Fruit fly (Drosophila melanogaster) whole organism, embryonic: ENCODE data around the gene CG32074.
A peak's percentile ranks its signal among the peaks of the same experiment; 100 is the strongest.

Source experiments
- Aef1 ChIP-seq: fragments of 200-800 bp; sonication (Bioruptor generic); IDR thresholded peaks from 3 replicates; pipeline ENCODE4 v1.3.6; 2022; ENCODE audit warnings: missing biosample characterization, missing genetic modification characterization
- Atf6 ChIP-seq: fragments of 200-800 bp; sonication (Bioruptor generic); IDR thresholded peaks from 2 replicates; pipeline ENCODE4 v1.3.6; 2022; ENCODE audit warnings: missing biosample characterization, missing genetic modification characterization
- Awh ChIP-seq: fragments of 200-800 bp; sonication (Bioruptor generic); IDR thresholded peaks from 2 replicates; pipeline ENCODE4, ENCODE4 v1.3.6; 2022; ENCODE audit warnings: missing biosample characterization, missing genetic modification characterization
- Blimp-1 ChIP-seq: fragments of 200-800 bp; sonication (Bioruptor generic); optimal IDR thresholded peaks from 3 replicates; lab custom pipeline; 2018; ENCODE audit warnings: missing biosample characterization, missing genetic modification characterization, mild to moderate bottlenecking, moderate library complexity, missing genetic modification reagents
- CG1024 ChIP-seq: fragments of 200-800 bp; sonication (Bioruptor generic); IDR thresholded peaks from 2 replicates; pipeline ENCODE4 v1.3.6; 2022; ENCODE audit warnings: missing biosample characterization, missing genetic modification characterization
- CG10321 ChIP-seq: fragments of 200-800 bp; sonication (Bioruptor generic); IDR thresholded peaks from 2 replicates; pipeline ENCODE4 v1.3.6; 2022; ENCODE audit warnings: missing biosample characterization, missing genetic modification characterization
- CG10462 ChIP-seq: fragments of 200-800 bp; sonication (Bioruptor generic); optimal IDR thresholded peaks from 2 replicates; lab custom pipeline; 2016; ENCODE audit warnings: missing biosample characterization, missing genetic modification characterization
- CG11560 ChIP-seq: fragments of 200-800 bp; sonication (Bioruptor generic); IDR thresholded peaks from 3 replicates; pipeline ENCODE4 v1.3.6; 2022; ENCODE audit warnings: missing biosample characterization, missing genetic modification characterization
- CG1233 ChIP-seq: fragments of 200-800 bp; sonication (Bioruptor generic); optimal IDR thresholded peaks from 4 replicates; lab custom pipeline; 2018; ENCODE audit warnings: missing biosample characterization, mild to moderate bottlenecking, missing genetic modification characterization
- CG15011 ChIP-seq: fragments of 200-800 bp; sonication (Bioruptor generic); optimal IDR thresholded peaks from 3 replicates; lab custom pipeline; 2018; ENCODE audit warnings: missing biosample characterization, mild to moderate bottlenecking, missing genetic modification characterization
- CG15479 ChIP-seq: fragments of 200-800 bp; sonication (Bioruptor generic); optimal IDR thresholded peaks from 3 replicates; lab custom pipeline; 2019; ENCODE audit warnings: missing biosample characterization, mild to moderate bottlenecking, missing genetic modification characterization, moderate library complexity
- CG15601 ChIP-seq: fragments of 200-800 bp; sonication (Bioruptor generic); optimal IDR thresholded peaks from 3 replicates; lab custom pipeline; 2019; ENCODE audit warnings: missing biosample characterization, mild to moderate bottlenecking, missing genetic modification characterization, moderate library complexity
- CG17385 ChIP-seq: fragments of 200-800 bp; sonication (Bioruptor generic); optimal IDR thresholded peaks from 3 replicates; lab custom pipeline; 2018; ENCODE audit warnings: missing biosample characterization, mild to moderate bottlenecking, missing genetic modification characterization
- CG18599 ChIP-seq: fragments of 200-800 bp; sonication (Bioruptor generic); optimal IDR thresholded peaks from 3 replicates; lab custom pipeline; 2017; ENCODE audit warnings: missing biosample characterization, missing genetic modification characterization, mild to moderate bottlenecking, moderate library complexity, missing genetic modification reagents
- CG33213 ChIP-seq: fragments of 200-800 bp; sonication (Bioruptor generic); optimal IDR thresholded peaks from 3 replicates; lab custom pipeline; 2016; ENCODE audit warnings: missing biosample characterization, missing genetic modification characterization
- CG4328 ChIP-seq: fragments of 200-800 bp; sonication (Bioruptor generic); optimal IDR thresholded peaks from 3 replicates; lab custom pipeline; 2017; ENCODE audit warnings: missing biosample characterization, missing genetic modification reagents, missing genetic modification characterization
- CG4360 ChIP-seq: fragments of 200-800 bp; sonication (Bioruptor generic); IDR thresholded peaks from 2 replicates; pipeline ENCODE4 v1.3.6; 2022; ENCODE audit warnings: missing biosample characterization, missing genetic modification characterization
- CG7271 ChIP-seq: fragments of 200-800 bp; sonication (Bioruptor generic); optimal IDR thresholded peaks from 2 replicates; lab custom pipeline; 2018; ENCODE audit warnings: missing biosample characterization, mild to moderate bottlenecking, missing genetic modification characterization, moderate library complexity
- CG7987 ChIP-seq: fragments of 200-800 bp; sonication (Bioruptor generic); optimal IDR thresholded peaks from 2 replicates; lab custom pipeline; 2018; ENCODE audit warnings: missing biosample characterization, mild to moderate bottlenecking, missing genetic modification characterization, moderate library complexity
- CG9797 ChIP-seq: fragments of 200-800 bp; sonication (Bioruptor generic); optimal IDR thresholded peaks from 3 replicates; lab custom pipeline; 2018; ENCODE audit warnings: missing biosample characterization, mild to moderate bottlenecking, missing genetic modification characterization
- CHES-1-like ChIP-seq: fragments of 200-800 bp; sonication (Bioruptor generic); optimal IDR thresholded peaks from 2 replicates; lab custom pipeline; 2016; ENCODE audit warnings: missing biosample characterization, missing genetic modification characterization
- D19A ChIP-seq: fragments of 200-800 bp; optimal IDR thresholded peaks from 3 replicates; lab custom pipeline; 2019; ENCODE audit warnings: missing biosample characterization, mild to moderate bottlenecking, missing genetic modification characterization, moderate library complexity
- Doc2 ChIP-seq: fragments of 200-800 bp; sonication (Bioruptor generic); IDR thresholded peaks from 2 replicates; pipeline ENCODE4 v1.3.6; 2022; ENCODE audit warnings: missing biosample characterization, missing genetic modification characterization
- Doc3 ChIP-seq: fragments of 200-800 bp; sonication (Bioruptor generic); IDR thresholded peaks from 3 replicates; pipeline ENCODE4 v1.3.6; 2022; ENCODE audit warnings: missing biosample characterization, missing genetic modification characterization; ENCODE audit not compliant: partially characterized antibody
- HLH4C ChIP-seq: fragments of 200-800 bp; sonication (Bioruptor generic); IDR thresholded peaks from 3 replicates; pipeline ENCODE4 v1.3.6; 2022; ENCODE audit warnings: missing biosample characterization, missing genetic modification characterization; ENCODE audit not compliant: partially characterized antibody
- HmgD ChIP-seq: fragments of 200-800 bp; sonication (Bioruptor generic); optimal IDR thresholded peaks from 3 replicates; lab custom pipeline; 2016; ENCODE audit warnings: missing biosample characterization, missing genetic modification characterization
- MBD-R2 ChIP-seq: fragments of 200-800 bp; sonication (Bioruptor generic); IDR thresholded peaks from 2 replicates; pipeline ENCODE4 v1.3.6; 2022; ENCODE audit warnings: missing biosample characterization, missing genetic modification characterization
- Nf-YA ChIP-seq: fragments of 200-800 bp; sonication (Bioruptor generic); IDR thresholded peaks from 2 replicates; pipeline ENCODE4 v1.3.6; 2022; ENCODE audit warnings: missing biosample characterization, missing genetic modification characterization
- Oaz ChIP-seq: fragments of 200-800 bp; sonication (Bioruptor generic); IDR thresholded peaks from 2 replicates; pipeline ENCODE4 v1.3.6; 2022; ENCODE audit warnings: missing biosample characterization, missing genetic modification characterization
- Opbp ChIP-seq: fragments of 200-800 bp; sonication (Bioruptor generic); IDR thresholded peaks from 3 replicates; pipeline ENCODE4 v1.3.6; 2022; ENCODE audit warnings: missing biosample characterization, missing genetic modification characterization; ENCODE audit not compliant: partially characterized antibody
- Optix ChIP-seq: fragments of 200-800 bp; sonication (Bioruptor generic); IDR thresholded peaks from 3 replicates; pipeline ENCODE4 v1.3.6; 2022; ENCODE audit warnings: missing biosample characterization, missing genetic modification characterization
- Pdp1 ChIP-seq, 2 experiments: fragments of 200-800 bp; sonication (Bioruptor generic); optimal IDR thresholded peaks; 3 replicates each; lab custom pipeline; 2016; ENCODE audit warnings: missing biosample characterization in 2 of 2, missing genetic modification characterization in 2 of 2, mild to moderate bottlenecking in 1 of 2, moderate library complexity in 1 of 2
- Poxn ChIP-seq: fragments of 200-800 bp; sonication (Bioruptor generic); IDR thresholded peaks from 2 replicates; pipeline ENCODE4 v1.3.6; 2022; ENCODE audit warnings: missing biosample characterization, missing genetic modification characterization
- Taf1 ChIP-seq: fragments of 200-800 bp; sonication (Bioruptor generic); IDR thresholded peaks from 2 replicates; pipeline ENCODE4 v1.3.6; 2022; ENCODE audit warnings: missing biosample characterization, missing genetic modification characterization
- aop ChIP-seq: fragments of 200-800 bp; sonication (Bioruptor generic); IDR thresholded peaks from 2 replicates; pipeline ENCODE4 v1.3.6; 2022; ENCODE audit warnings: missing biosample characterization, missing genetic modification characterization
- ara ChIP-seq: fragments of 200-800 bp; sonication (Bioruptor generic); IDR thresholded peaks from 2 replicates; pipeline ENCODE4 v1.3.6; 2022; ENCODE audit warnings: missing biosample characterization, missing genetic modification characterization
- chn ChIP-seq: fragments of 200-800 bp; sonication (Bioruptor generic); optimal IDR thresholded peaks from 2 replicates; lab custom pipeline; 2016; ENCODE audit warnings: missing biosample characterization, missing genetic modification characterization
- crol ChIP-seq: fragments of 200-800 bp; sonication (Bioruptor generic); IDR thresholded peaks from 2 replicates; pipeline ENCODE4 v1.3.6; 2022; ENCODE audit warnings: missing biosample characterization, missing genetic modification characterization
- danr ChIP-seq: fragments of 200-800 bp; sonication (Bioruptor generic); IDR thresholded peaks from 2 replicates; pipeline ENCODE4 v1.3.6; 2022; ENCODE audit warnings: missing biosample characterization, missing genetic modification characterization
- exex ChIP-seq: fragments of 200-800 bp; sonication (Bioruptor generic); optimal IDR thresholded peaks from 4 replicates; lab custom pipeline; 2018; ENCODE audit warnings: missing biosample characterization, mild to moderate bottlenecking, missing genetic modification characterization, moderate library complexity
- fd96Cb ChIP-seq: fragments of 200-800 bp; sonication (Bioruptor generic); optimal IDR thresholded peaks from 2 replicates; lab custom pipeline; 2018; ENCODE audit warnings: missing biosample characterization, mild to moderate bottlenecking, missing genetic modification characterization, moderate library complexity
- gcm2 ChIP-seq: fragments of 200-800 bp; sonication (Bioruptor generic); optimal IDR thresholded peaks from 2 replicates; lab custom pipeline; 2016; ENCODE audit warnings: missing biosample characterization, missing genetic modification characterization
- gsb ChIP-seq: fragments of 200-800 bp; sonication (Bioruptor generic); IDR thresholded peaks from 2 replicates; pipeline ENCODE4 v1.3.6; 2022; ENCODE audit warnings: missing biosample characterization, missing genetic modification characterization
- ham ChIP-seq: fragments of 200-800 bp; sonication (Bioruptor generic); IDR thresholded peaks from 2 replicates; pipeline ENCODE4 v1.3.6; 2022; ENCODE audit warnings: missing biosample characterization, missing genetic modification characterization
- hbn ChIP-seq: fragments of 200-800 bp; sonication (Bioruptor generic); IDR thresholded peaks from 2 replicates; pipeline ENCODE4 v1.3.6; 2022; ENCODE audit warnings: missing biosample characterization, missing genetic modification characterization; ENCODE audit not compliant: partially characterized antibody
- luna ChIP-seq: fragments of 200-800 bp; sonication (Bioruptor generic); optimal IDR thresholded peaks from 2 replicates; lab custom pipeline; 2016; ENCODE audit warnings: missing biosample characterization, missing genetic modification characterization
- onecut ChIP-seq: fragments of 200-800 bp; sonication (Bioruptor generic); IDR thresholded peaks from 2 replicates; pipeline ENCODE4 v1.3.6; 2022; ENCODE audit warnings: missing biosample characterization, missing genetic modification characterization
- pros ChIP-seq: fragments of 200-800 bp; sonication (Bioruptor generic); optimal IDR thresholded peaks from 3 replicates; lab custom pipeline; 2019; ENCODE audit warnings: missing biosample characterization, mild to moderate bottlenecking, missing genetic modification characterization, moderate library complexity
- scrt ChIP-seq: fragments of 200-800 bp; sonication (Bioruptor generic); optimal IDR thresholded peaks from 2 replicates; lab custom pipeline; 2018; ENCODE audit warnings: missing biosample characterization, mild to moderate bottlenecking, missing genetic modification characterization, moderate library complexity
- sim ChIP-seq: fragments of 200-800 bp; sonication (Bioruptor generic); IDR thresholded peaks from 2 replicates; pipeline ENCODE4 v1.3.6; 2022; ENCODE audit warnings: missing biosample characterization, missing genetic modification characterization
- slbo ChIP-seq: fragments of 200-800 bp; sonication (Bioruptor generic); IDR thresholded peaks from 2 replicates; pipeline ENCODE4 v1.3.6; 2022; ENCODE audit warnings: missing biosample characterization, missing genetic modification characterization
- sob ChIP-seq: fragments of 200-800 bp; sonication (Bioruptor generic); IDR thresholded peaks from 2 replicates; pipeline ENCODE4 v1.3.6; 2022; ENCODE audit warnings: missing biosample characterization, missing genetic modification characterization
- wdn ChIP-seq: fragments of 200-800 bp; sonication (Bioruptor generic); IDR thresholded peaks from 2 replicates; pipeline ENCODE4 v1.3.6; 2022; ENCODE audit warnings: missing biosample characterization, missing genetic modification characterization

CG32074 gene

DNA sequence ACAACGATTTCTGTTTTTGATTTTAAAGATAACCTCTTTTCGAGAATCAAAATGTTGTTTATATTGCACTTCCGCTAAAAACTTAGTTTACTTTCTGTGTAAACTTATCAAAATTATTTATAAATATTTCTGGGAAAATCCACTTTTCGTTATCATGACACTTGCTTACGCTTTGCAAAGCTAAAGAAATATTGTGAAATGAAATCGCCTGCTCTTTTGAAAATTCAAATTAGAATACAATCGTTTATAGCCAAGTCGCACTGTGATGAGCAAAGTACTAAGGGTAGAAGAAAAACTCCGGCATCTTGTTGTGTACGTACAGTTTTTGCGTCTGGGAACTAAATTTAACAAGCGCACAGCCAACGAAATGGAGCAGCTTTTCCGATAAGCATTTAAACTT lies 7.7 kb downstream of the CG32074 start (continued):
- no peak for TF ChIP-seq hbn (GFP tag; lab: Robert Waterston, UW)
- no peak for TF ChIP-seq Taf1 (GFP tag; lab: Robert Waterston, UW)
- no peak for TF ChIP-seq Opbp (GFP tag; lab: Robert Waterston, UW)
- TF ChIP-seq CG7271 (tag; lab: Kevin White, UChicago), result no peak
- no peak for TF ChIP-seq CG10321 (GFP tag; lab: Robert Waterston, UW)
- TF ChIP-seq Optix (GFP tag; lab: Robert Waterston, UW), result no peak
- TF ChIP-seq HmgD, result no peak
- TF ChIP-seq ara (GFP tag; lab: Robert Waterston, UW), result no peak
- TF ChIP-seq CG18599 (GFP tag; lab: Kevin White, UChicago), result peak; percentile 1
- no peak for TF ChIP-seq CG4360 (GFP tag; lab: Robert Waterston, UW)
- no peak for TF ChIP-seq Doc3 (GFP tag; lab: Robert Waterston, UW)
- no peak for TF ChIP-seq CG7987 (GFP tag; lab: Kevin White, UChicago)
- TF ChIP-seq Doc2, result no peak
- no peak for TF ChIP-seq CG4328 (GFP tag; lab: Kevin White, UChicago)
- no peak for TF ChIP-seq sim (GFP tag; lab: Robert Waterston, UW)
- TF ChIP-seq CG11560 (tag; lab: Robert Waterston, UW), result no peak
- TF ChIP-seq Nf-YA (GFP tag; lab: Robert Waterston, UW), result no peak
- TF ChIP-seq D19A (tag; lab: Kevin White, UChicago), result no peak
- TF ChIP-seq ham (GFP tag; lab: Robert Waterston, UW), result no peak
- TF ChIP-seq exex (tag; lab: Kevin White, UChicago), result no peak
- TF ChIP-seq danr (GFP tag; lab: Robert Waterston, UW), result no peak
- no peak for TF ChIP-seq CHES-1-like (GFP tag; lab: Kevin White, UChicago)
- no peak for TF ChIP-seq CG9797
- no peak for TF ChIP-seq CG10462 (GFP tag; lab: Kevin White, UChicago)
- no peak for TF ChIP-seq slbo (GFP tag; lab: Robert Waterston, UW)
- no peak for TF ChIP-seq Oaz
- TF ChIP-seq CG15011 (GFP tag; lab: Kevin White, UChicago), result no peak
- no peak for TF ChIP-seq CG1024 (GFP tag; lab: Robert Waterston, UW)
- no peak for TF ChIP-seq luna
- no peak for TF ChIP-seq pros
- no peak for TF ChIP-seq MBD-R2 (GFP tag; lab: Robert Waterston, UW)
- no peak for TF ChIP-seq CG33213 (GFP tag; lab: Kevin White, UChicago)
- TF ChIP-seq Blimp-1 (GFP tag; lab: Kevin White, UChicago), result peak; percentile 16
- TF ChIP-seq crol (GFP tag; lab: Robert Waterston, UW), result no peak
- TF ChIP-seq aop (GFP tag; lab: Robert Waterston, UW), result no peak
- no peak for TF ChIP-seq gcm2 (GFP tag; lab: Kevin White, UChicago)
- TF ChIP-seq CG1233 (GFP tag; lab: Kevin White, UChicago), result no peak
- TF ChIP-seq Aef1 (GFP tag; lab: Robert Waterston, UW), result no peak
- TF ChIP-seq Pdp1 (GFP tag; optimal IDR thresholded peaks at IDR 0.05; lab: Kevin White, UChicago), result peak in 1 of 2 experiments; percentile 2
- peak; percentile 15 for TF ChIP-seq CG17385
- TF ChIP-seq fd96Cb (tag; lab: Kevin White, UChicago), result peak; percentile 7
- TF ChIP-seq wdn (GFP tag; lab: Robert Waterston, UW), result no peak
- TF ChIP-seq onecut (GFP tag; lab: Robert Waterston, UW), result no peak
- no peak for TF ChIP-seq scrt
- no peak for TF ChIP-seq gsb (GFP tag; lab: Robert Waterston, UW)
- TF ChIP-seq sob (GFP tag; lab: Robert Waterston, UW), result no peak
- no peak for TF ChIP-seq Poxn (GFP tag; lab: Robert Waterston, UW)
- TF ChIP-seq Awh (GFP tag; lab: Robert Waterston, UW), result no peak
- TF ChIP-seq HLH4C (GFP tag; lab: Robert Waterston, UW), result no peak
- TF ChIP-seq Atf6 (GFP tag; lab: Robert Waterston, UW), result no peak
- no peak for TF ChIP-seq CG15601 (tag; lab: Kevin White, UChicago)
- TF ChIP-seq CG15479 (GFP tag; lab: Kevin White, UChicago), result no peak
- peak; percentile 16 for TF ChIP-seq chn (GFP tag; lab: Kevin White, UChicago)
